Fruit fly (Drosophila melanogaster): ENCODE measurements around the gene CG1271.
A peak's percentile ranks its signal among the peaks of the same experiment; 100 is the strongest.

CG1271 gene

dm6 chr3L:3046325-3047156 lies 5.8 kb upstream of the CG1271 start, which contains the start of the genes scramb2 and Sk2 (continued):
- TF ChIP-seq Doc2 (GFP tag; IDR thresholded peaks at IDR 0.05) (peak; percentile 81), Ssrp (tag; optimal IDR thresholded peaks at IDR 0.05) (peak; percentile 92), ci (GFP tag; IDR thresholded peaks at IDR 0.05) (peak; percentile 97), MTF-1 (GFP tag; optimal IDR thresholded peaks at IDR 0.05; ENCODE audit: borderline replicate concordance) (peak; percentile 93), Stat92E (GFP tag; optimal IDR thresholded peaks at IDR 0.05) (no peak), wdn (GFP tag; IDR thresholded peaks at IDR 0.05) (peak; percentile 93), CG2116 (GFP tag; optimal IDR thresholded peaks at IDR 0.05) (peak; percentile 72), CG12391 (tag; optimal IDR thresholded peaks at IDR 0.05) (peak; percentile 93), CG18619 (GFP tag; optimal IDR thresholded peaks at IDR 0.05) (peak; percentile 90), CG2129 (GFP tag; IDR thresholded peaks at IDR 0.05; ENCODE audit: partially characterized antibody) (no peak), CG11247 (GFP tag; IDR thresholded peaks at IDR 0.05) (peak; percentile 92), CG7271 (tag; optimal IDR thresholded peaks at IDR 0.05) (peak; percentile 88), CG14667 (GFP tag; IDR thresholded peaks at IDR 0.05) (peak; percentile 88), CG4424 (GFP tag; optimal IDR thresholded peaks at IDR 0.05) (peak; percentile 95), tgo (GFP tag; IDR thresholded peaks at IDR 0.05) (peak; percentile 94), CG10267 (tag; optimal IDR thresholded peaks at IDR 0.05) (peak; percentile 85), CG10959 (GFP tag; IDR thresholded peaks at IDR 0.05) (peak; percentile 89), Abd-B (GFP tag; optimal IDR thresholded peaks at IDR 0.05) (peak; percentile 89), CG11696 (GFP tag; IDR thresholded peaks at IDR 0.05) (peak; percentile 100), unc-4 (GFP tag; IDR thresholded peaks at IDR 0.05; ENCODE audit: partially characterized antibody) (no peak), fru (optimal IDR thresholded peaks at IDR 0.05) (no peak), row (GFP tag; IDR thresholded peaks at IDR 0.05) (peak; percentile 95), CG14441 (GFP tag; IDR thresholded peaks at IDR 0.05) (peak; percentile 93), CG4282 (GFP tag; optimal IDR thresholded peaks at IDR 0.05) (peak; percentile 20), pb (GFP tag; optimal IDR thresholded peaks at IDR 0.05) (peak; percentile 73), Nf-YB (GFP tag; optimal IDR thresholded peaks at IDR 0.05) (peak; percentile 84), her (GFP tag; optimal IDR thresholded peaks at IDR 0.05) (peak; percentile 82), C15 (GFP tag; IDR thresholded peaks at IDR 0.05) (peak; percentile 89), Bgb (GFP tag; IDR thresholded peaks at IDR 0.05; ENCODE audit: partially characterized antibody) (peak; percentile 32; the same call in 1 of the 2 replicates), cas (GFP tag; IDR thresholded peaks at IDR 0.05) (peak; percentile 82), Usf (GFP tag; optimal IDR thresholded peaks at IDR 0.05) (peak; percentile 87), CG6854 (GFP tag; optimal IDR thresholded peaks at IDR 0.05) (peak; percentile 98), CG6654 (GFP tag; optimal IDR thresholded peaks at IDR 0.05) (peak; percentile 84), Lim3 (GFP tag; IDR thresholded peaks at IDR 0.05) (peak; percentile 83; the same call in 1 of the 2 replicates), ems (GFP tag; optimal IDR thresholded peaks at IDR 0.05) (peak; percentile 93), gsb (GFP tag; IDR thresholded peaks at IDR 0.05) (peak; percentile 94), CG16813 (GFP tag; IDR thresholded peaks at IDR 0.05; ENCODE audit: partially characterized antibody) (no peak), da (GFP tag; optimal IDR thresholded peaks at IDR 0.05) (peak; percentile 68), pfk (GFP tag; optimal IDR thresholded peaks at IDR 0.05) (peak; percentile 48), pan (optimal IDR thresholded peaks at IDR 0.05) (no peak), pan (GFP tag; optimal IDR thresholded peaks at IDR 0.05 in 1 of 2, IDR thresholded peaks at IDR 0.05 in 1 of 2) (peak in 1 of 2 experiments; percentile 96), sisA (GFP tag; IDR thresholded peaks at IDR 0.05) (peak; percentile 94), h (optimal IDR thresholded peaks at IDR 0.05) (no peak), pnt (GFP tag; optimal IDR thresholded peaks at IDR 0.05) (peak; percentile 75), CG11504 (tag; optimal IDR thresholded peaks at IDR 0.05) (peak; percentile 95), CG4328 (GFP tag; optimal IDR thresholded peaks at IDR 0.05) (peak; percentile 90), luna (GFP tag; optimal IDR thresholded peaks at IDR 0.05) (peak; percentile 3), D19A (tag; optimal IDR thresholded peaks at IDR 0.05) (peak; percentile 90), CG2712 (tag; optimal IDR thresholded peaks at IDR 0.05) (peak; percentile 94), CG11560 (tag; IDR thresholded peaks at IDR 0.05) (peak; percentile 79)
